Worm (Caenorhabditis elegans) whole organism, L1 larva: ENCODE measurements around the gene lfi-1.

ENCODE experiments used
- C16A3.4 ChIP-seq: fragments of 150-350 bp; optimal IDR thresholded peaks from 2 replicates; lab custom pipeline; 2014; ENCODE audit warnings: missing biosample characterization, missing genetic modification characterization
- F16B12.6 ChIP-seq: fragments of 150-350 bp; optimal IDR thresholded peaks from 2 replicates; lab custom pipeline; 2014; ENCODE audit warnings: missing biosample characterization, missing genetic modification characterization
- Y116A8C.19 ChIP-seq: sonication (generic microtip); optimal IDR thresholded peaks from 2 replicates; lab custom pipeline; 2016; ENCODE audit warnings: missing compliant biosample characterization, missing genetic modification characterization, borderline replicate concordance
- aha-1 ChIP-seq: fragments of 150-350 bp; optimal IDR thresholded peaks from 2 replicates; lab custom pipeline; 2014; ENCODE audit warnings: missing biosample characterization, missing genetic modification characterization
- alr-1 ChIP-seq: fragments of 200-800 bp; sonication (Bioruptor generic); optimal IDR thresholded peaks from 2 replicates; lab custom pipeline; 2018; ENCODE audit warnings: borderline replicate concordance, mild to moderate bottlenecking, missing genetic modification characterization, missing compliant biosample characterization
- ama-1 ChIP-seq: fragments of 150-350 bp; optimal IDR thresholded peaks from 2 replicates; lab custom pipeline; 2014
- blmp-1 ChIP-seq: fragments of 150-350 bp; optimal IDR thresholded peaks from 2 replicates; lab custom pipeline; 2014; ENCODE audit warnings: missing biosample characterization, missing genetic modification characterization
- ceh-8 ChIP-seq: fragments of 200-800 bp; sonication (Bioruptor generic); optimal IDR thresholded peaks from 2 replicates; lab custom pipeline; 2018; ENCODE audit warnings: mild to moderate bottlenecking, missing genetic modification characterization, moderate library complexity, missing compliant biosample characterization
- ceh-82 ChIP-seq, 3 experiments: fragments of 150-350 bp in 1 of 3; sonication (generic microtip) in 2 of 3; optimal IDR thresholded peaks; 2 replicates each; lab custom pipeline; 2014 to 2017; ENCODE audit warnings: missing biosample characterization in 3 of 3, missing genetic modification characterization in 3 of 3
- ceh-90 ChIP-seq: sonication (generic microtip); optimal IDR thresholded peaks from 2 replicates; lab custom pipeline; 2016; ENCODE audit warnings: missing genetic modification characterization, missing compliant biosample characterization
- ces-1 ChIP-seq: fragments of 150-350 bp; optimal IDR thresholded peaks from 2 replicates; lab custom pipeline; 2014; ENCODE audit warnings: missing biosample characterization, missing genetic modification reagents, missing genetic modification characterization
- dpl-1 ChIP-seq, 3 experiments: fragments of 150-350 bp in 2 of 3; sonication (generic microtip) in 1 of 3; optimal IDR thresholded peaks; 2 replicates each; lab custom pipeline; 2014 to 2017; ENCODE audit warnings: missing biosample characterization in 3 of 3, missing genetic modification characterization in 3 of 3, missing genetic modification reagents in 3 of 3
- efl-3 ChIP-seq: fragments of 200-800 bp; sonication (Bioruptor generic); optimal IDR thresholded peaks from 2 replicates; lab custom pipeline; 2018; ENCODE audit warnings: mild to moderate bottlenecking, missing genetic modification characterization, missing compliant biosample characterization
- egl-13 ChIP-seq: sonication (generic microtip); optimal IDR thresholded peaks from 2 replicates; lab custom pipeline; 2016; ENCODE audit warnings: missing genotype, missing genetic modification reagents, missing genetic modification characterization, missing compliant biosample characterization
- egl-27 ChIP-seq, 2 experiments: fragments of 150-350 bp in 1 of 2; sonication (generic microtip); optimal IDR thresholded peaks; 3 replicates each; lab custom pipeline; 2017 to 2018; ENCODE audit warnings: missing biosample characterization in 2 of 2, missing genetic modification characterization in 2 of 2, missing genetic modification reagents in 2 of 2
- elt-3 ChIP-seq, 6 experiments: fragments of 150-350 bp in 1 of 6; sonication (generic microtip); optimal IDR thresholded peaks; 2 replicates each; lab custom pipeline; 2017 to 2018; ENCODE audit warnings: missing biosample characterization in 6 of 6, missing genetic modification characterization in 6 of 6, inconsistent platforms in 1 of 6
- ets-5 ChIP-seq: fragments of 200-800 bp; sonication (Bioruptor generic); IDR thresholded peaks from 2 replicates; pipeline ENCODE4 v1.3.6; 2022; ENCODE audit warnings: missing genetic modification characterization, missing compliant biosample characterization
- fkh-4 ChIP-seq: sonication (generic microtip); optimal IDR thresholded peaks from 2 replicates; lab custom pipeline; 2016; ENCODE audit warnings: missing compliant biosample characterization, missing genetic modification characterization, borderline replicate concordance
- fkh-8 ChIP-seq: sonication (generic microtip); optimal IDR thresholded peaks from 2 replicates; lab custom pipeline; 2016; ENCODE audit warnings: mild to moderate bottlenecking, missing genetic modification characterization, missing compliant biosample characterization
- fos-1 ChIP-seq: fragments of 150-350 bp; optimal IDR thresholded peaks from 2 replicates; lab custom pipeline; 2014; ENCODE audit warnings: missing biosample characterization, missing genetic modification characterization
- hlh-17 ChIP-seq: fragments of 200-800 bp; sonication (Bioruptor generic); optimal IDR thresholded peaks from 2 replicates; lab custom pipeline; 2018; ENCODE audit warnings: missing genetic modification characterization, mild to moderate bottlenecking, missing compliant biosample characterization, moderate library complexity, borderline replicate concordance
- lin-13 ChIP-seq: fragments of 150-350 bp; optimal IDR thresholded peaks from 2 replicates; lab custom pipeline; 2014; ENCODE audit warnings: missing biosample characterization, missing genetic modification reagents, missing genetic modification characterization
- lin-14 ChIP-seq: fragments of 200-800 bp; sonication (Bioruptor generic); optimal IDR thresholded peaks from 2 replicates; lab custom pipeline; 2018; ENCODE audit warnings: mild to moderate bottlenecking, missing genetic modification characterization, moderate library complexity, missing compliant biosample characterization
- lin-35 ChIP-seq, 2 experiments: fragments of 150-350 bp; optimal IDR thresholded peaks; 2 replicates each; lab custom pipeline; 2014; ENCODE audit warnings: missing biosample characterization in 2 of 2, missing genetic modification characterization in 2 of 2, missing genetic modification reagents in 2 of 2
- lin-39 ChIP-seq: fragments of 150-350 bp; optimal IDR thresholded peaks from 2 replicates; lab custom pipeline; 2014; ENCODE audit warnings: missing biosample characterization, missing genetic modification reagents, missing genetic modification characterization
- lsy-2 ChIP-seq, 2 experiments: fragments of 150-350 bp; optimal IDR thresholded peaks; 2 replicates each; lab custom pipeline; 2014; ENCODE audit warnings: missing biosample characterization in 2 of 2, missing genetic modification characterization in 2 of 2
- mab-9 ChIP-seq: fragments of 200-800 bp; sonication (Bioruptor generic); IDR thresholded peaks from 2 replicates; pipeline ENCODE4 v1.3.6; 2022; ENCODE audit warnings: missing genetic modification reagents, missing genetic modification characterization, missing compliant biosample characterization
- mep-1 ChIP-seq: fragments of 150-350 bp; optimal IDR thresholded peaks from 2 replicates; lab custom pipeline; 2014; ENCODE audit warnings: missing biosample characterization, missing genetic modification characterization
- nhr-11 ChIP-seq: fragments of 150-350 bp; optimal IDR thresholded peaks from 2 replicates; lab custom pipeline; 2014; ENCODE audit warnings: missing biosample characterization, missing genetic modification characterization
- nhr-12 ChIP-seq: sonication (generic microtip); optimal IDR thresholded peaks from 2 replicates; lab custom pipeline; 2017; ENCODE audit warnings: missing biosample characterization, missing genetic modification characterization
- nhr-20 ChIP-seq: sonication (generic microtip); optimal IDR thresholded peaks from 2 replicates; lab custom pipeline; 2016; ENCODE audit warnings: mild to moderate bottlenecking, missing genetic modification characterization, missing compliant biosample characterization
- nhr-237 ChIP-seq: fragments of 150-350 bp; optimal IDR thresholded peaks from 2 replicates; lab custom pipeline; 2014; ENCODE audit warnings: missing biosample characterization, missing genetic modification characterization
- nhr-28 ChIP-seq: fragments of 150-350 bp; optimal IDR thresholded peaks from 2 replicates; lab custom pipeline; 2014; ENCODE audit warnings: missing biosample characterization, missing genetic modification characterization
- nhr-71 ChIP-seq: sonication (generic microtip); optimal IDR thresholded peaks from 2 replicates; lab custom pipeline; 2016; ENCODE audit warnings: mild to moderate bottlenecking, missing genetic modification characterization, moderate library complexity, missing compliant biosample characterization
- nhr-84 ChIP-seq: sonication (generic microtip); optimal IDR thresholded peaks from 2 replicates; lab custom pipeline; 2017; ENCODE audit warnings: missing biosample characterization, missing genetic modification characterization
- nhr-85 ChIP-seq: sonication (generic microtip); peaks from one replicate; lab custom pipeline; 2016; ENCODE audit warnings: missing genetic modification characterization, inconsistent platforms, missing compliant biosample characterization
- nhr-90 ChIP-seq: sonication (generic microtip); optimal IDR thresholded peaks from 2 replicates; lab custom pipeline; 2016; ENCODE audit warnings: mild to moderate bottlenecking, missing genetic modification characterization, missing compliant biosample characterization; ENCODE audit not compliant: poor library complexity
- pag-3 ChIP-seq: sonication (generic microtip); optimal IDR thresholded peaks from 2 replicates; lab custom pipeline; 2017; ENCODE audit warnings: missing genetic modification characterization, mild to moderate bottlenecking, missing compliant biosample characterization, antibody characterized with exemption, borderline replicate concordance; ENCODE audit not compliant: insufficient read depth
- pax-3 ChIP-seq: fragments of 200-800 bp; sonication (Bioruptor generic); optimal IDR thresholded peaks from 2 replicates; lab custom pipeline; 2018; ENCODE audit warnings: mild to moderate bottlenecking, missing genetic modification characterization, moderate library complexity, missing compliant biosample characterization
- rnt-1 ChIP-seq: sonication (generic microtip); optimal IDR thresholded peaks from 2 replicates; lab custom pipeline; 2016; ENCODE audit warnings: mild to moderate bottlenecking, missing genetic modification characterization, moderate library complexity, missing compliant biosample characterization
- skn-1 ChIP-seq: fragments of 150-350 bp; optimal IDR thresholded peaks from 2 replicates; lab custom pipeline; 2014; ENCODE audit warnings: missing biosample characterization, missing genetic modification characterization
- snpc-4 ChIP-seq: fragments of 150-350 bp; optimal IDR thresholded peaks from 2 replicates; lab custom pipeline; 2014; ENCODE audit warnings: missing biosample characterization, missing genetic modification characterization
- snu-23 ChIP-seq: sonication (generic microtip); optimal IDR thresholded peaks from 2 replicates; lab custom pipeline; 2016; ENCODE audit warnings: missing genetic modification characterization, missing compliant biosample characterization
- sptf-1 ChIP-seq: fragments of 150-350 bp; optimal IDR thresholded peaks from 2 replicates; lab custom pipeline; 2014; ENCODE audit warnings: missing biosample characterization, missing genetic modification characterization
- tbx-2 ChIP-seq: sonication (generic microtip); optimal IDR thresholded peaks from 2 replicates; lab custom pipeline; 2016; ENCODE audit warnings: missing genetic modification characterization, missing compliant biosample characterization
- unc-30 ChIP-seq: sonication (generic microtip); optimal IDR thresholded peaks from 2 replicates; lab custom pipeline; 2017; ENCODE audit warnings: missing biosample characterization, missing genetic modification characterization
- unc-86 ChIP-seq: sonication (generic microtip); optimal IDR thresholded peaks from 2 replicates; lab custom pipeline; 2016; ENCODE audit warnings: missing genetic modification characterization, missing compliant biosample characterization
- unc-98 ChIP-seq: fragments of 200-800 bp; sonication (Bioruptor generic); IDR thresholded peaks from 2 replicates; pipeline ENCODE4 v1.3.6; 2022; ENCODE audit warnings: missing genetic modification characterization, missing compliant biosample characterization
- vab-15 ChIP-seq: sonication (generic microtip); optimal IDR thresholded peaks from 2 replicates; lab custom pipeline; 2017; ENCODE audit warnings: missing genotype, mild to moderate bottlenecking, missing genetic modification characterization, missing compliant biosample characterization
- zag-1 ChIP-seq: fragments of 150-350 bp; optimal IDR thresholded peaks from 2 replicates; lab custom pipeline; 2014; ENCODE audit warnings: missing biosample characterization, missing genetic modification characterization
- zip-4 ChIP-seq: fragments of 200-800 bp; sonication (Bioruptor generic); optimal IDR thresholded peaks from 2 replicates; lab custom pipeline; 2018; ENCODE audit warnings: mild to moderate bottlenecking, missing genetic modification characterization, moderate library complexity, missing compliant biosample characterization
- ztf-11 ChIP-seq, 2 experiments: sonication (generic microtip); optimal IDR thresholded peaks; 2 replicates each; lab custom pipeline; 2016 to 2017; ENCODE audit warnings: missing genetic modification characterization in 2 of 2, missing biosample characterization in 1 of 2, missing compliant biosample characterization in 1 of 2
- ztf-4 ChIP-seq: fragments of 150-350 bp; optimal IDR thresholded peaks from 2 replicates; lab custom pipeline; 2014; ENCODE audit warnings: missing biosample characterization, missing genetic modification characterization

Gene lfi-1

ce11 chrX:4960422-4960821 lies 16.2 kb upstream of the lfi-1 start, which contains the start of gene act-4:
act-4 (plus strand) TSS chrX:4960621.
- TF ChIP-seq ceh-82 (tag; optimal IDR thresholded peaks at IDR 0.05; lab: Kevin White, UChicago), result peak in 2 of 3 experiments; percentile 29 to 76
- TF ChIP-seq efl-3, result no peak
- TF ChIP-seq nhr-20, result peak; percentile 65
- no peak for TF ChIP-seq aha-1 (tag; lab: Kevin White, UChicago)
- peak; percentile 87 for TF ChIP-seq lin-14
- TF ChIP-seq mab-9 (GFP tag; lab: Robert Waterston, UW), result no peak; the same call in 1 of the 2 replicates
- TF ChIP-seq ets-5 (GFP tag; lab: Robert Waterston, UW), result no peak
- peak; percentile 79 for TF ChIP-seq snu-23 (GFP tag; lab: Kevin White, UChicago)
- no peak for TF ChIP-seq nhr-85 (tag; lab: Kevin White, UChicago)
- TF ChIP-seq ceh-90 (tag; lab: Kevin White, UChicago), result no peak
- peak in 1 of 2 experiments; percentile 39 for TF ChIP-seq egl-27 (tag; optimal IDR thresholded peaks at IDR 0.05; lab: Kevin White, UChicago)
- TF ChIP-seq rnt-1 (tag; lab: Kevin White, UChicago), result peak; percentile 80
- TF ChIP-seq dpl-1 (GFP tag; optimal IDR thresholded peaks at IDR 0.05; lab: Kevin White, UChicago), result peak in 2 of 3 experiments; percentile 17 to 20
- TF ChIP-seq skn-1, result peak; percentile 27
- TF ChIP-seq fkh-4 (tag; lab: Kevin White, UChicago), result no peak
- no peak for TF ChIP-seq nhr-237
- TF ChIP-seq mep-1 (tag; lab: Kevin White, UChicago), result peak; percentile 69
- TF ChIP-seq elt-3 (tag; optimal IDR thresholded peaks at IDR 0.05; lab: Kevin White, UChicago), result no peak
- peak; percentile 78 for TF ChIP-seq fkh-8 (tag; lab: Kevin White, UChicago)
- TF ChIP-seq nhr-28, result no peak
- peak; percentile 20 for TF ChIP-seq C16A3.4 (tag; lab: Kevin White, UChicago)
- TF ChIP-seq pax-3 (tag; lab: Kevin White, UChicago), result no peak
- TF ChIP-seq F16B12.6 (tag; lab: Kevin White, UChicago), result no peak
- TF ChIP-seq nhr-71 (tag; lab: Kevin White, UChicago), result peak; percentile 82
- TF ChIP-seq ama-1 (lab: Kevin White, UChicago), result peak; percentile 89
- TF ChIP-seq snpc-4, result peak; percentile 11
- TF ChIP-seq lin-39 (tag; lab: Kevin White, UChicago), result peak; percentile 24
- TF ChIP-seq blmp-1 (tag; lab: Kevin White, UChicago), result no peak
- TF ChIP-seq alr-1 (tag; lab: Kevin White, UChicago), result no peak
- TF ChIP-seq lsy-2 (tag; optimal IDR thresholded peaks at IDR 0.05; lab: Kevin White, UChicago), result peak; percentile 53 to 76
- TF ChIP-seq unc-86 (tag; lab: Kevin White, UChicago), result peak; percentile 52
- peak; percentile 26 for TF ChIP-seq ceh-8 (GFP tag; lab: Kevin White, UChicago)
- TF ChIP-seq zag-1 (tag; lab: Kevin White, UChicago), result no peak
- TF ChIP-seq unc-98, result 0 out of 2 replicates have a peak, but pooled peaks have one; percentile 15
- no peak for TF ChIP-seq vab-15 (tag; lab: Kevin White, UChicago)
- TF ChIP-seq sptf-1 (tag; lab: Kevin White, UChicago), result no peak
- peak; percentile 18 for TF ChIP-seq fos-1 (tag; lab: Kevin White, UChicago)
- no peak for TF ChIP-seq nhr-12 (tag; lab: Kevin White, UChicago)
- no peak for TF ChIP-seq nhr-11 (tag; lab: Kevin White, UChicago)
- TF ChIP-seq pag-3 (tag; lab: Kevin White, UChicago), result no peak
- peak in 1 of 2 experiments; percentile 51 for TF ChIP-seq ztf-11 (tag; optimal IDR thresholded peaks at IDR 0.05; lab: Kevin White, UChicago)
- TF ChIP-seq zip-4, result peak; percentile 40
- TF ChIP-seq egl-13 (tag; lab: Kevin White, UChicago), result peak; percentile 7
- TF ChIP-seq nhr-84, result no peak
- no peak for TF ChIP-seq hlh-17 (GFP tag; lab: Kevin White, UChicago)
- peak in 1 of 2 experiments; percentile 45 for TF ChIP-seq lin-35 (GFP tag; optimal IDR thresholded peaks at IDR 0.05; lab: Kevin White, UChicago)
- TF ChIP-seq unc-30 (tag; lab: Kevin White, UChicago), result no peak
- no peak for TF ChIP-seq ces-1 (GFP tag; lab: Kevin White, UChicago)
- TF ChIP-seq nhr-90, result peak; percentile 52
- TF ChIP-seq lin-13 (GFP tag; lab: Kevin White, UChicago), result no peak
- TF ChIP-seq tbx-2 (tag; lab: Kevin White, UChicago), result peak; percentile 70
- TF ChIP-seq Y116A8C.19 (tag; lab: Kevin White, UChicago), result no peak
- TF ChIP-seq ztf-4 (tag; lab: Kevin White, UChicago), result peak; percentile 59
